Fruit fly (Drosophila melanogaster) whole organism, prepupa: ENCODE measurements around the gene CG7332.
A peak's percentile ranks its signal among the peaks of the same experiment; 100 is the strongest.

Experiments
- Blimp-1 ChIP-seq: fragments of 200-800 bp; sonication (Bioruptor generic); optimal IDR thresholded peaks from 3 replicates; lab custom pipeline; 2017; ENCODE audit warnings: missing biosample characterization, missing genetic modification characterization, mild to moderate bottlenecking, moderate library complexity, missing genetic modification reagents
- CG10631 ChIP-seq: fragments of 200-800 bp; sonication (Bioruptor generic); optimal IDR thresholded peaks from 2 replicates; lab custom pipeline; 2016; ENCODE audit warnings: missing biosample characterization, missing genetic modification characterization
- CG10669 ChIP-seq: fragments of 200-800 bp; sonication (Bioruptor generic); optimal IDR thresholded peaks from 3 replicates; lab custom pipeline; 2018; ENCODE audit warnings: missing biosample characterization, mild to moderate bottlenecking, missing genetic modification characterization, moderate library complexity
- CG11294 ChIP-seq: fragments of 200-800 bp; sonication (Bioruptor generic); IDR thresholded peaks from 2 replicates; pipeline ENCODE4 v1.3.6; 2022; ENCODE audit warnings: missing biosample characterization, missing genetic modification characterization
- CG11762 ChIP-seq: fragments of 200-800 bp; sonication (Bioruptor generic); optimal IDR thresholded peaks from 3 replicates; lab custom pipeline; 2016; ENCODE audit warnings: missing biosample characterization, missing genetic modification characterization; ENCODE audit not compliant: insufficient read depth
- CG15336 ChIP-seq: fragments of 200-800 bp; sonication (Bioruptor generic); IDR thresholded peaks from 2 replicates; pipeline ENCODE4 v1.3.6; 2022; ENCODE audit warnings: missing biosample characterization, missing genetic modification characterization
- CG1621 ChIP-seq: fragments of 200-800 bp; sonication (Bioruptor generic); optimal IDR thresholded peaks from 3 replicates; lab custom pipeline; 2018; ENCODE audit warnings: missing biosample characterization, mild to moderate bottlenecking, missing genetic modification characterization
- CG16779 ChIP-seq: fragments of 200-800 bp; sonication (Bioruptor generic); optimal IDR thresholded peaks from 3 replicates; lab custom pipeline; 2017; ENCODE audit warnings: missing biosample characterization, mild to moderate bottlenecking, missing genetic modification characterization
- CG3032 ChIP-seq: fragments of 200-800 bp; optimal IDR thresholded peaks from 2 replicates; lab custom pipeline; 2019; ENCODE audit warnings: missing biosample characterization, mild to moderate bottlenecking, missing genetic modification characterization, moderate library complexity
- CG31627 ChIP-seq: fragments of 200-800 bp; sonication (Bioruptor generic); optimal IDR thresholded peaks from 3 replicates; lab custom pipeline; 2016; ENCODE audit warnings: missing biosample characterization, missing genetic modification characterization
- CG3919 ChIP-seq: fragments of 200-800 bp; sonication (Bioruptor generic); optimal IDR thresholded peaks from 3 replicates; lab custom pipeline; 2016; ENCODE audit warnings: missing biosample characterization, missing genetic modification characterization
- CG6163 ChIP-seq: fragments of 200-800 bp; sonication (Bioruptor generic); IDR thresholded peaks from 3 replicates; pipeline ENCODE4 v1.3.6; 2022; ENCODE audit warnings: missing biosample characterization, missing genetic modification characterization
- CG6276 ChIP-seq: fragments of 200-800 bp; sonication (Bioruptor generic); optimal IDR thresholded peaks from 2 replicates; lab custom pipeline; 2017; ENCODE audit warnings: missing biosample characterization, mild to moderate bottlenecking, missing genetic modification characterization
- CG6792 ChIP-seq: fragments of 200-800 bp; sonication (Bioruptor generic); optimal IDR thresholded peaks from 3 replicates; lab custom pipeline; 2016; ENCODE audit warnings: missing biosample characterization, missing genetic modification characterization
- CG6808 ChIP-seq: fragments of 200-800 bp; sonication (Bioruptor generic); optimal IDR thresholded peaks from 3 replicates; lab custom pipeline; 2017; ENCODE audit warnings: missing biosample characterization, missing genetic modification characterization, mild to moderate bottlenecking, moderate library complexity, missing genetic modification reagents
- CG6854 ChIP-seq: fragments of 200-800 bp; sonication (Bioruptor generic); optimal IDR thresholded peaks from 2 replicates; lab custom pipeline; 2017; ENCODE audit warnings: missing biosample characterization, mild to moderate bottlenecking, missing genetic modification characterization
- CG7368 ChIP-seq: fragments of 200-800 bp; sonication (Bioruptor generic); optimal IDR thresholded peaks from 3 replicates; lab custom pipeline; 2016; ENCODE audit warnings: missing biosample characterization, missing genetic modification characterization
- CG8119 ChIP-seq: fragments of 200-800 bp; sonication (Bioruptor generic); IDR thresholded peaks from 3 replicates; pipeline ENCODE4 v1.3.6; 2022; ENCODE audit warnings: missing biosample characterization, missing genetic modification characterization
- CG8632 ChIP-seq: fragments of 200-800 bp; sonication (Bioruptor generic); optimal IDR thresholded peaks from 3 replicates; lab custom pipeline; 2016; ENCODE audit warnings: missing biosample characterization, missing genetic modification characterization
- CG9139 ChIP-seq: fragments of 200-800 bp; sonication (Bioruptor generic); optimal IDR thresholded peaks from 3 replicates; lab custom pipeline; 2017; ENCODE audit warnings: missing biosample characterization, mild to moderate bottlenecking, missing genetic modification characterization
- Eip75B ChIP-seq: fragments of 200-800 bp; sonication (Bioruptor generic); optimal IDR thresholded peaks from 3 replicates; lab custom pipeline; 2016; ENCODE audit warnings: missing biosample characterization, missing genetic modification characterization
- Eip78C ChIP-seq: fragments of 200-800 bp; sonication (Bioruptor generic); peaks from one replicate; lab custom pipeline; 2016; ENCODE audit warnings: missing biosample characterization, missing genetic modification characterization
- Eip93F ChIP-seq: fragments of 200-800 bp; sonication (Bioruptor generic); optimal IDR thresholded peaks from 2 replicates; lab custom pipeline; 2016; ENCODE audit warnings: missing biosample characterization, mild to moderate bottlenecking, missing genetic modification characterization
- Ets21C ChIP-seq: fragments of 200-800 bp; sonication (Bioruptor generic); optimal IDR thresholded peaks from 3 replicates; lab custom pipeline; 2016; ENCODE audit warnings: missing biosample characterization, missing genetic modification characterization
- Ets96B ChIP-seq: fragments of 200-800 bp; optimal IDR thresholded peaks from 2 replicates; lab custom pipeline; 2019; ENCODE audit warnings: missing biosample characterization, mild to moderate bottlenecking, missing genetic modification characterization, moderate library complexity
- Gug ChIP-seq: fragments of 200-800 bp; sonication (Bioruptor generic); IDR thresholded peaks from 2 replicates; pipeline ENCODE4 v1.3.6; 2022; ENCODE audit warnings: missing biosample characterization, missing genetic modification characterization
- Hr38 ChIP-seq: sonication (Bioruptor generic); optimal IDR thresholded peaks from 2 replicates; lab custom pipeline; 2016; ENCODE audit warnings: missing biosample characterization, missing genetic modification characterization
- Lpt ChIP-seq: fragments of 200-800 bp; sonication (Bioruptor generic); optimal IDR thresholded peaks from 3 replicates; lab custom pipeline; 2016; ENCODE audit warnings: missing biosample characterization, missing genetic modification characterization
- OdsH ChIP-seq: fragments of 200-800 bp; sonication (Bioruptor generic); optimal IDR thresholded peaks from 3 replicates; lab custom pipeline; 2016; ENCODE audit warnings: missing biosample characterization, missing genetic modification characterization
- Smox ChIP-seq: fragments of 200-800 bp; sonication (Bioruptor generic); optimal IDR thresholded peaks from 3 replicates; lab custom pipeline; 2016; ENCODE audit warnings: missing biosample characterization, missing genetic modification characterization
- Sox102F ChIP-seq: fragments of 200-800 bp; sonication (Bioruptor generic); optimal IDR thresholded peaks from 2 replicates; lab custom pipeline; 2016; ENCODE audit warnings: missing biosample characterization, mild to moderate bottlenecking, missing genetic modification characterization
- Sox14 ChIP-seq: fragments of 200-800 bp; sonication (Bioruptor generic); optimal IDR thresholded peaks from 3 replicates; lab custom pipeline; 2016; ENCODE audit warnings: missing biosample characterization, missing genetic modification characterization
- Sox15 ChIP-seq: fragments of 200-800 bp; sonication (Bioruptor generic); optimal IDR thresholded peaks from 3 replicates; lab custom pipeline; 2016; ENCODE audit warnings: missing biosample characterization, missing genetic modification characterization
- achi ChIP-seq: fragments of 200-800 bp; sonication (Bioruptor generic); optimal IDR thresholded peaks from 3 replicates; lab custom pipeline; 2016; ENCODE audit warnings: missing biosample characterization, missing genetic modification characterization
- cyc ChIP-seq: fragments of 200-800 bp; sonication (Bioruptor generic); optimal IDR thresholded peaks from 3 replicates; lab custom pipeline; 2016; ENCODE audit warnings: missing biosample characterization, missing genetic modification characterization
- dac ChIP-seq: fragments of 200-800 bp; sonication (Bioruptor generic); optimal IDR thresholded peaks from 2 replicates; lab custom pipeline; 2017; ENCODE audit warnings: missing biosample characterization, mild to moderate bottlenecking, missing genetic modification characterization
- dsx ChIP-seq: fragments of 200-800 bp; optimal IDR thresholded peaks from 3 replicates; lab custom pipeline; 2019; ENCODE audit warnings: missing biosample characterization, mild to moderate bottlenecking, missing genetic modification characterization, moderate library complexity; ENCODE audit not compliant: poor library complexity, severe bottlenecking
- eg ChIP-seq: fragments of 200-800 bp; sonication (Bioruptor generic); IDR thresholded peaks from 3 replicates; pipeline ENCODE4 v1.3.6; 2022; ENCODE audit warnings: missing biosample characterization, missing genetic modification characterization
- fd59A ChIP-seq: fragments of 200-800 bp; sonication (Bioruptor generic); optimal IDR thresholded peaks from 2 replicates; lab custom pipeline; 2017; ENCODE audit warnings: missing biosample characterization, mild to moderate bottlenecking, missing genetic modification characterization, missing genetic modification reagents
- fd85E ChIP-seq: fragments of 200-800 bp; sonication (Bioruptor generic); optimal IDR thresholded peaks from 3 replicates; lab custom pipeline; 2016; ENCODE audit warnings: missing biosample characterization, missing genetic modification characterization
- fkh ChIP-seq: fragments of 200-800 bp; sonication (Bioruptor generic); optimal IDR thresholded peaks from 3 replicates; lab custom pipeline; 2017; ENCODE audit warnings: missing biosample characterization, mild to moderate bottlenecking, missing genetic modification characterization, moderate library complexity
- lz ChIP-seq: fragments of 200-800 bp; sonication (Bioruptor generic); optimal IDR thresholded peaks from 3 replicates; lab custom pipeline; 2016; ENCODE audit warnings: missing biosample characterization, missing genetic modification characterization
- net ChIP-seq: fragments of 200-800 bp; sonication (Bioruptor generic); optimal IDR thresholded peaks from 3 replicates; lab custom pipeline; 2016; ENCODE audit warnings: missing biosample characterization, missing genetic modification characterization
- pdm3 ChIP-seq: fragments of 200-800 bp; sonication (Bioruptor generic); optimal IDR thresholded peaks from 3 replicates; lab custom pipeline; 2016; ENCODE audit warnings: missing biosample characterization, missing genetic modification characterization
- salr ChIP-seq, 2 experiments: fragments of 200-800 bp; sonication (Bioruptor generic); optimal IDR thresholded peaks; 3 replicates each; lab custom pipeline; 2016 to 2018; ENCODE audit warnings: missing biosample characterization in 2 of 2, missing genetic modification characterization in 2 of 2, mild to moderate bottlenecking in 1 of 2
- spab ChIP-seq: fragments of 200-800 bp; sonication (Bioruptor generic); optimal IDR thresholded peaks from 2 replicates; lab custom pipeline; 2017; ENCODE audit warnings: missing biosample characterization, mild to moderate bottlenecking, missing genetic modification characterization, missing genetic modification reagents
- topi ChIP-seq: fragments of 200-800 bp; sonication (Bioruptor generic); optimal IDR thresholded peaks from 3 replicates; lab custom pipeline; 2016; ENCODE audit warnings: missing biosample characterization, missing genetic modification characterization
- vri ChIP-seq: fragments of 200-800 bp; sonication (Bioruptor generic); optimal IDR thresholded peaks from 3 replicates; lab custom pipeline; 2016; ENCODE audit warnings: missing biosample characterization, mild to moderate bottlenecking, missing genetic modification characterization

CG7332 gene

DNA sequence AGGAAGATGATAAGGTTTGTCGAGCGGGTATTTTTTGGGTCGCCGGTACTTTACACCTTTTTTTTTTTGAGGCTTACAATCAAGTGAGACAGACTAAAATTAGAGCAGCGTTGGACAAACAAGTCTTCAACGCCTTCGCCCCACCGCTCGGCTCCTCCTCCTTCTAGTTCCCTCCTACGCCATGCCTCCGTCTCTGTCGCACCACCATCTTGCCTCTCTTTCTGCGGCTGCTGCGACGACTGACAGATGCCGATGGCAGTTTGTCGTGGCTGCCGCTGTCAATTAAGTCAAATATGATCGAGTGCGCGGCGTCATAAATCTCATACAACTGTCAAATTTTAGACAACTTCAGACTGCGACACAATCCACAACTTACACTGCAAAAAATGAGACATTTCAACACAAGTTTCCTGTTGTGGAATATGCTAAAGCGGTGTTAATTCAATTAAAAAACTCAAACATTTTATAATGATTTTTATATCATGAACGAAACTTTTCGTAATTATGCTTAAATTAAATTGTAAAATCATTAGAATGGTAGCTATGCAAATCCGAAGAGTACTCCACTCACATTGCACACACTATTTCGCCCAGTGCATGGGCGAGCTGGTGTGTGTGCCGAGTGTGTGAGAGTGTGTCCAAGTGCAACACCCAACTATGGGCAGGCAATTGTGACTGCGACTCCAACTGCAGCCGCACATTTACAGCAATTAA is 36.5 kb downstream of the CG7332 start (continued):
- peak; percentile 1 for TF ChIP-seq Sox102F
- TF ChIP-seq CG6792 (GFP tag; lab: Kevin White, UChicago): no peak
- TF ChIP-seq CG11294 (GFP tag; lab: Robert Waterston, UW): 0 out of 2 replicates have a peak, but pooled peaks have one; percentile 45
- TF ChIP-seq Ets21C: no peak
- peak; percentile 37 for TF ChIP-seq Eip75B (GFP tag; lab: Kevin White, UChicago)
- no peak for TF ChIP-seq Hr38 (GFP tag; lab: Kevin White, UChicago)
- no peak for TF ChIP-seq spab
- TF ChIP-seq cyc (GFP tag; lab: Kevin White, UChicago): no peak
- peak; percentile 59 for TF ChIP-seq OdsH (GFP tag; lab: Kevin White, UChicago)
- TF ChIP-seq CG6854: no peak
- TF ChIP-seq CG10631 (GFP tag; lab: Kevin White, UChicago): peak; percentile 22
- no peak for TF ChIP-seq fkh (GFP tag; lab: Kevin White, UChicago)
- TF ChIP-seq net (GFP tag; lab: Kevin White, UChicago): peak; percentile 50
- no peak for TF ChIP-seq CG7368 (GFP tag; lab: Kevin White, UChicago)
- peak; percentile 4 for TF ChIP-seq Sox14 (GFP tag; lab: Kevin White, UChicago)
- TF ChIP-seq CG6163 (GFP tag; lab: Robert Waterston, UW): peak; percentile 51; the same call in 1 of the 3 replicates
- no peak for TF ChIP-seq CG16779 (tag; lab: Kevin White, UChicago)
- TF ChIP-seq pdm3 (GFP tag; lab: Kevin White, UChicago): peak; percentile 58
- TF ChIP-seq dac (GFP tag; lab: Kevin White, UChicago): peak; percentile 26
- peak; percentile 46 for TF ChIP-seq dsx (GFP tag; lab: Kevin White, UChicago)
- TF ChIP-seq lz (GFP tag; lab: Kevin White, UChicago): peak; percentile 23
- TF ChIP-seq Smox (GFP tag; lab: Kevin White, UChicago): peak; percentile 7
- peak; percentile 84 for TF ChIP-seq Eip78C (GFP tag; lab: Kevin White, UChicago)
- TF ChIP-seq CG8632: no peak
- TF ChIP-seq CG9139 (GFP tag; lab: Kevin White, UChicago): no peak
- TF ChIP-seq Gug (GFP tag; lab: Robert Waterston, UW): no peak; the same call in 1 of the 2 replicates
- peak; percentile 54 for TF ChIP-seq CG10669
- TF ChIP-seq CG15336 (GFP tag; lab: Robert Waterston, UW): peak; percentile 65
- peak; percentile 56 for TF ChIP-seq CG6276 (GFP tag; lab: Kevin White, UChicago)
- TF ChIP-seq CG3032 (tag; lab: Kevin White, UChicago): peak; percentile 33
- peak; percentile 28 for TF ChIP-seq CG6808 (GFP tag; lab: Kevin White, UChicago)

DNA sequence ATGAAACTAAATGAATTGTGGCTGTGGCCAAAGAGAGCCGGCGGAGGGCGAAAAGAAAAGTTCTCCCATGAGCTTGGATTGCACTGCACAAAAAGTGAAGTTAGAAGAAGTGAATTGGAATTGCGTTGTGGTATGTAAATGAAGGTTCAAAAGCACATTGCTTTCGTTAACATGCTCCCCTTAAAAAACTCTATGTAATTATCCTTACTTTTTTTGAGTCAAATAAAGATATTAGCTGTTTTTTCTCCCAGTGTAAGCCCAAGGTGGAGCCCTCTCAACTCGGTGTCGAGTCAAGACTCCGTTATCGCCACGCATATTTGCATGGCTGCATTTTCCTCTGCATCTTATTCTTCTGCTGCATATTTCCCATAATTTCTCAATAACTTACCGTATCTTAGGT is 39.2 kb downstream of the CG7332 start:
- TF ChIP-seq Blimp-1 (GFP tag; lab: Kevin White, UChicago): no peak
- peak; percentile 58 for TF ChIP-seq CG6792 (GFP tag; lab: Kevin White, UChicago)
- peak; percentile 74 for TF ChIP-seq eg
- peak; percentile 80 for TF ChIP-seq fd59A (GFP tag; lab: Kevin White, UChicago)
- TF ChIP-seq Sox15 (GFP tag; lab: Kevin White, UChicago): peak; percentile 37
- TF ChIP-seq Ets21C: peak; percentile 25
- peak; percentile 75 for TF ChIP-seq spab
- peak; percentile 77 for TF ChIP-seq Ets96B (tag; lab: Kevin White, UChicago)
- TF ChIP-seq Eip93F (GFP tag; lab: Kevin White, UChicago): no peak
- peak; percentile 41 for TF ChIP-seq CG31627
- TF ChIP-seq Eip75B (GFP tag; lab: Kevin White, UChicago): peak; percentile 75
- TF ChIP-seq topi (GFP tag; lab: Kevin White, UChicago): peak; percentile 59
- peak; percentile 59 for TF ChIP-seq Gug (GFP tag; lab: Robert Waterston, UW)
- peak; percentile 37 for TF ChIP-seq Lpt (GFP tag; lab: Kevin White, UChicago)
- TF ChIP-seq net (GFP tag; lab: Kevin White, UChicago): peak; percentile 49
- peak; percentile 73 for TF ChIP-seq achi
- no peak for TF ChIP-seq dac (GFP tag; lab: Kevin White, UChicago)
- peak; percentile 78 for TF ChIP-seq CG1621
- no peak for TF ChIP-seq vri
- TF ChIP-seq CG8119 (GFP tag; lab: Robert Waterston, UW): peak; percentile 67
- TF ChIP-seq fd85E (GFP tag; lab: Kevin White, UChicago): no peak
- peak; percentile 71 for TF ChIP-seq OdsH (GFP tag; lab: Kevin White, UChicago)
- peak; percentile 58 for TF ChIP-seq CG11762 (GFP tag; lab: Kevin White, UChicago)
- peak; percentile 48 for TF ChIP-seq CG8632
- TF ChIP-seq pdm3 (GFP tag; lab: Kevin White, UChicago): peak; percentile 69
- TF ChIP-seq salr (GFP tag; optimal IDR thresholded peaks at IDR 0.05; lab: Kevin White, UChicago): peak; percentile 44 to 66
- peak; percentile 68 for TF ChIP-seq CG15336 (GFP tag; lab: Robert Waterston, UW)
- TF ChIP-seq lz (GFP tag; lab: Kevin White, UChicago): peak; percentile 34
- TF ChIP-seq CG3919 (GFP tag; lab: Kevin White, UChicago): peak; percentile 72
